Fruit fly (Drosophila melanogaster) whole organism, prepupa: ENCODE results near the gene CG13310.

Source experiments
- Blimp-1 ChIP-seq: fragments of 200-800 bp; sonication (Bioruptor generic); optimal IDR thresholded peaks from 3 replicates; lab custom pipeline; 2017; ENCODE audit warnings: missing biosample characterization, missing genetic modification characterization, mild to moderate bottlenecking, moderate library complexity, missing genetic modification reagents
- CG10631 ChIP-seq: fragments of 200-800 bp; sonication (Bioruptor generic); optimal IDR thresholded peaks from 2 replicates; lab custom pipeline; 2016; ENCODE audit warnings: missing biosample characterization, missing genetic modification characterization
- CG10669 ChIP-seq: fragments of 200-800 bp; sonication (Bioruptor generic); optimal IDR thresholded peaks from 3 replicates; lab custom pipeline; 2018; ENCODE audit warnings: missing biosample characterization, mild to moderate bottlenecking, missing genetic modification characterization, moderate library complexity
- CG11762 ChIP-seq: fragments of 200-800 bp; sonication (Bioruptor generic); optimal IDR thresholded peaks from 3 replicates; lab custom pipeline; 2016; ENCODE audit warnings: missing biosample characterization, missing genetic modification characterization; ENCODE audit not compliant: insufficient read depth
- CG15336 ChIP-seq: fragments of 200-800 bp; sonication (Bioruptor generic); IDR thresholded peaks from 2 replicates; pipeline ENCODE4 v1.3.6; 2022; ENCODE audit warnings: missing biosample characterization, missing genetic modification characterization
- CG1621 ChIP-seq: fragments of 200-800 bp; sonication (Bioruptor generic); optimal IDR thresholded peaks from 3 replicates; lab custom pipeline; 2018; ENCODE audit warnings: missing biosample characterization, mild to moderate bottlenecking, missing genetic modification characterization
- CG31627 ChIP-seq: fragments of 200-800 bp; sonication (Bioruptor generic); optimal IDR thresholded peaks from 3 replicates; lab custom pipeline; 2016; ENCODE audit warnings: missing biosample characterization, missing genetic modification characterization
- CG32006 ChIP-seq: fragments of 200-800 bp; sonication (Bioruptor generic); optimal IDR thresholded peaks from 3 replicates; lab custom pipeline; 2017; ENCODE audit warnings: missing biosample characterization, mild to moderate bottlenecking, missing genetic modification characterization
- CG34406 ChIP-seq: fragments of 200-800 bp; sonication (Bioruptor generic); optimal IDR thresholded peaks from 3 replicates; lab custom pipeline; 2016; ENCODE audit warnings: missing biosample characterization, missing genetic modification characterization
- CG3919 ChIP-seq: fragments of 200-800 bp; sonication (Bioruptor generic); optimal IDR thresholded peaks from 3 replicates; lab custom pipeline; 2016; ENCODE audit warnings: missing biosample characterization, missing genetic modification characterization
- CG4318 ChIP-seq: fragments of 200-800 bp; sonication (Bioruptor generic); optimal IDR thresholded peaks from 3 replicates; lab custom pipeline; 2017; ENCODE audit warnings: missing biosample characterization, mild to moderate bottlenecking, missing genetic modification characterization
- CG6163 ChIP-seq: fragments of 200-800 bp; sonication (Bioruptor generic); IDR thresholded peaks from 3 replicates; pipeline ENCODE4 v1.3.6; 2022; ENCODE audit warnings: missing biosample characterization, missing genetic modification characterization
- CG6276 ChIP-seq: fragments of 200-800 bp; sonication (Bioruptor generic); optimal IDR thresholded peaks from 2 replicates; lab custom pipeline; 2017; ENCODE audit warnings: missing biosample characterization, mild to moderate bottlenecking, missing genetic modification characterization
- CG6792 ChIP-seq: fragments of 200-800 bp; sonication (Bioruptor generic); optimal IDR thresholded peaks from 3 replicates; lab custom pipeline; 2016; ENCODE audit warnings: missing biosample characterization, missing genetic modification characterization
- CG6808 ChIP-seq: fragments of 200-800 bp; sonication (Bioruptor generic); optimal IDR thresholded peaks from 3 replicates; lab custom pipeline; 2017; ENCODE audit warnings: missing biosample characterization, missing genetic modification characterization, mild to moderate bottlenecking, moderate library complexity, missing genetic modification reagents
- CG6854 ChIP-seq: fragments of 200-800 bp; sonication (Bioruptor generic); optimal IDR thresholded peaks from 2 replicates; lab custom pipeline; 2017; ENCODE audit warnings: missing biosample characterization, mild to moderate bottlenecking, missing genetic modification characterization
- CG8119 ChIP-seq: fragments of 200-800 bp; sonication (Bioruptor generic); IDR thresholded peaks from 3 replicates; pipeline ENCODE4 v1.3.6; 2022; ENCODE audit warnings: missing biosample characterization, missing genetic modification characterization
- CG8319 ChIP-seq: fragments of 200-800 bp; sonication (Bioruptor generic); optimal IDR thresholded peaks from 3 replicates; lab custom pipeline; 2016; ENCODE audit warnings: missing biosample characterization, missing genetic modification characterization
- CG9139 ChIP-seq: fragments of 200-800 bp; sonication (Bioruptor generic); optimal IDR thresholded peaks from 3 replicates; lab custom pipeline; 2017; ENCODE audit warnings: missing biosample characterization, mild to moderate bottlenecking, missing genetic modification characterization
- Eip78C ChIP-seq: fragments of 200-800 bp; sonication (Bioruptor generic); peaks from one replicate; lab custom pipeline; 2016; ENCODE audit warnings: missing biosample characterization, missing genetic modification characterization
- Eip93F ChIP-seq: fragments of 200-800 bp; sonication (Bioruptor generic); optimal IDR thresholded peaks from 2 replicates; lab custom pipeline; 2016; ENCODE audit warnings: missing biosample characterization, mild to moderate bottlenecking, missing genetic modification characterization
- Ets21C ChIP-seq: fragments of 200-800 bp; sonication (Bioruptor generic); optimal IDR thresholded peaks from 3 replicates; lab custom pipeline; 2016; ENCODE audit warnings: missing biosample characterization, missing genetic modification characterization
- Ets96B ChIP-seq: fragments of 200-800 bp; optimal IDR thresholded peaks from 2 replicates; lab custom pipeline; 2019; ENCODE audit warnings: missing biosample characterization, mild to moderate bottlenecking, missing genetic modification characterization, moderate library complexity
- Gug ChIP-seq: fragments of 200-800 bp; sonication (Bioruptor generic); IDR thresholded peaks from 2 replicates; pipeline ENCODE4 v1.3.6; 2022; ENCODE audit warnings: missing biosample characterization, missing genetic modification characterization
- Hr38 ChIP-seq: sonication (Bioruptor generic); optimal IDR thresholded peaks from 2 replicates; lab custom pipeline; 2016; ENCODE audit warnings: missing biosample characterization, missing genetic modification characterization
- Hr39 ChIP-seq: fragments of 200-800 bp; sonication (Bioruptor generic); optimal IDR thresholded peaks from 2 replicates; lab custom pipeline; 2016; ENCODE audit warnings: missing biosample characterization, missing genetic modification characterization
- Hr4 ChIP-seq: fragments of 200-800 bp; sonication (Bioruptor generic); optimal IDR thresholded peaks from 3 replicates; lab custom pipeline; 2016; ENCODE audit warnings: missing biosample characterization, missing genetic modification characterization
- Lpt ChIP-seq: fragments of 200-800 bp; sonication (Bioruptor generic); optimal IDR thresholded peaks from 3 replicates; lab custom pipeline; 2016; ENCODE audit warnings: missing biosample characterization, missing genetic modification characterization
- OdsH ChIP-seq: fragments of 200-800 bp; sonication (Bioruptor generic); optimal IDR thresholded peaks from 3 replicates; lab custom pipeline; 2016; ENCODE audit warnings: missing biosample characterization, missing genetic modification characterization
- Smox ChIP-seq: fragments of 200-800 bp; sonication (Bioruptor generic); optimal IDR thresholded peaks from 3 replicates; lab custom pipeline; 2016; ENCODE audit warnings: missing biosample characterization, missing genetic modification characterization
- Sox14 ChIP-seq: fragments of 200-800 bp; sonication (Bioruptor generic); optimal IDR thresholded peaks from 3 replicates; lab custom pipeline; 2016; ENCODE audit warnings: missing biosample characterization, missing genetic modification characterization
- Sox15 ChIP-seq: fragments of 200-800 bp; sonication (Bioruptor generic); optimal IDR thresholded peaks from 3 replicates; lab custom pipeline; 2016; ENCODE audit warnings: missing biosample characterization, missing genetic modification characterization
- achi ChIP-seq: fragments of 200-800 bp; sonication (Bioruptor generic); optimal IDR thresholded peaks from 3 replicates; lab custom pipeline; 2016; ENCODE audit warnings: missing biosample characterization, missing genetic modification characterization
- cyc ChIP-seq: fragments of 200-800 bp; sonication (Bioruptor generic); optimal IDR thresholded peaks from 3 replicates; lab custom pipeline; 2016; ENCODE audit warnings: missing biosample characterization, missing genetic modification characterization
- dsx ChIP-seq: fragments of 200-800 bp; optimal IDR thresholded peaks from 3 replicates; lab custom pipeline; 2019; ENCODE audit warnings: missing biosample characterization, mild to moderate bottlenecking, missing genetic modification characterization, moderate library complexity; ENCODE audit not compliant: poor library complexity, severe bottlenecking
- esn ChIP-seq: fragments of 200-800 bp; sonication (Bioruptor generic); optimal IDR thresholded peaks from 2 replicates; lab custom pipeline; 2016; ENCODE audit warnings: missing biosample characterization, mild to moderate bottlenecking, missing genetic modification characterization, moderate library complexity
- fd59A ChIP-seq: fragments of 200-800 bp; sonication (Bioruptor generic); optimal IDR thresholded peaks from 2 replicates; lab custom pipeline; 2017; ENCODE audit warnings: missing biosample characterization, mild to moderate bottlenecking, missing genetic modification characterization, missing genetic modification reagents
- fd85E ChIP-seq: fragments of 200-800 bp; sonication (Bioruptor generic); optimal IDR thresholded peaks from 3 replicates; lab custom pipeline; 2016; ENCODE audit warnings: missing biosample characterization, missing genetic modification characterization
- fkh ChIP-seq: fragments of 200-800 bp; sonication (Bioruptor generic); optimal IDR thresholded peaks from 3 replicates; lab custom pipeline; 2017; ENCODE audit warnings: missing biosample characterization, mild to moderate bottlenecking, missing genetic modification characterization, moderate library complexity
- spab ChIP-seq: fragments of 200-800 bp; sonication (Bioruptor generic); optimal IDR thresholded peaks from 2 replicates; lab custom pipeline; 2017; ENCODE audit warnings: missing biosample characterization, mild to moderate bottlenecking, missing genetic modification characterization, missing genetic modification reagents
- svp ChIP-seq: fragments of 200-800 bp; sonication (Bioruptor generic); peaks from one replicate; lab custom pipeline; 2016; ENCODE audit warnings: missing biosample characterization, missing genetic modification characterization
- topi ChIP-seq: fragments of 200-800 bp; sonication (Bioruptor generic); optimal IDR thresholded peaks from 3 replicates; lab custom pipeline; 2016; ENCODE audit warnings: missing biosample characterization, missing genetic modification characterization
- vri ChIP-seq: fragments of 200-800 bp; sonication (Bioruptor generic); optimal IDR thresholded peaks from 3 replicates; lab custom pipeline; 2016; ENCODE audit warnings: missing biosample characterization, mild to moderate bottlenecking, missing genetic modification characterization

CG13310 gene

DNA sequence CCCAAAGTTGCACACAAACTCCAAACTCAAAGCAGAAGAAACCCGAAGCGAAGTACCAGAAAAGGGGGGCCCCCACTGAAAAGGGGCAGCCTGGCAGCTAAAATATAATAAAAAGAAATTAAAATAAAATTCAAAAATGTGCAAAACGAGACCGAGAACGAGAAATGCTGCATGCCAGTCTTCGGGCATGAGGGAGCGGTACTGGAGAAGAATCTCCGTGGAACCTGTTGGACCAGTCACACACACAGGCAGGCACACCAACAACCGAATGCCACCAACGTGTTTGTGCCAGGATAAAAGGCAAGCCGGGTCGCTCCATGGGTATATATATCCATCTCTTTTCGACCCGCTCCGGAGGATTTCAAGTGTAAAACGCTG, 24.7 kb upstream of the CG13310 start (continued):
- TF ChIP-seq CG1621 (tag; lab: Kevin White, UChicago) (peak; percentile 68), CG15336 (GFP tag; lab: Robert Waterston, UW) (peak; percentile 25; the same call in 1 of the 2 replicates)

DNA sequence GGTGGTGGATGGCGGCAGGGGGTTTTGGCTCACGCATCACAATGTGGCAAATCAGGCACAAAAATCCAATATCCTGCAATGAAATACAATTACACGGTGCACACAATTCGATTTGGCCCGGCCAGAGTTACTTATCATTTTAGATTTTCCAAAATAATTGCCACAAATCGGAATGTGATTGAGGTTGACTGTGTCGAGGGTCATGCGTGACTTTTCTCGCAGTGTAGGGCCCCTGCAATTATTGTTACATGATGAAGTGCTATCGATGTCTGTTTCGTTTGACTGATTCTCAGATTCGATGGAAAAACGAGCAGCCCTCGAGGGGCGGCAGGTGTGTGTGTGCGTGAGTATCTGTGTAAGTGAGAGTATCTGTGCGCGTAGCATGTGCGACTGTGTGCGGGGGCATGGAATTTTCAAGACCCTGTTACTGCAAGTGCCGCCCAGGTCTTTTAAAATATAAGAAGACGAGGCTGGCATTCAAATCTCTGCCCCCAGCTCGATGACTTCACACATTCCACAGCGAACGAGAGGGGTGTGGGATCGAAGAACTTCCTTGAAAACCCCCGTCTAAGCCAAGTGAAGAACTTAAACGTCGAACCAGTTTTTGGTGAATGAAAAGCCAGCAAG, 24.2 kb upstream of the CG13310 start:
- TF ChIP-seq esn (GFP tag; lab: Kevin White, UChicago) = no peak
- TF ChIP-seq CG9139 (GFP tag; lab: Kevin White, UChicago) = no peak
- TF ChIP-seq CG34406 (GFP tag; lab: Kevin White, UChicago) = no peak
- TF ChIP-seq Blimp-1 (GFP tag; lab: Kevin White, UChicago) = peak; percentile 1
- peak; percentile 33 for TF ChIP-seq Hr39 (GFP tag; lab: Kevin White, UChicago)
- TF ChIP-seq Sox15 (GFP tag; lab: Kevin White, UChicago) = no peak
- peak; percentile 12 for TF ChIP-seq CG11762
- no peak for TF ChIP-seq achi (GFP tag; lab: Kevin White, UChicago)
- peak; percentile 6 for TF ChIP-seq Eip78C
- TF ChIP-seq cyc = no peak
- TF ChIP-seq CG31627 (GFP tag; lab: Kevin White, UChicago) = peak; percentile 12
- TF ChIP-seq svp = peak; percentile 58
- peak; percentile 22 for TF ChIP-seq spab (GFP tag; lab: Kevin White, UChicago)
- TF ChIP-seq CG3919 (GFP tag; lab: Kevin White, UChicago) = peak; percentile 22
- 0 out of 3 replicates have a peak, but pooled peaks have one; percentile 7 for TF ChIP-seq CG6163 (GFP tag; lab: Robert Waterston, UW)

DNA sequence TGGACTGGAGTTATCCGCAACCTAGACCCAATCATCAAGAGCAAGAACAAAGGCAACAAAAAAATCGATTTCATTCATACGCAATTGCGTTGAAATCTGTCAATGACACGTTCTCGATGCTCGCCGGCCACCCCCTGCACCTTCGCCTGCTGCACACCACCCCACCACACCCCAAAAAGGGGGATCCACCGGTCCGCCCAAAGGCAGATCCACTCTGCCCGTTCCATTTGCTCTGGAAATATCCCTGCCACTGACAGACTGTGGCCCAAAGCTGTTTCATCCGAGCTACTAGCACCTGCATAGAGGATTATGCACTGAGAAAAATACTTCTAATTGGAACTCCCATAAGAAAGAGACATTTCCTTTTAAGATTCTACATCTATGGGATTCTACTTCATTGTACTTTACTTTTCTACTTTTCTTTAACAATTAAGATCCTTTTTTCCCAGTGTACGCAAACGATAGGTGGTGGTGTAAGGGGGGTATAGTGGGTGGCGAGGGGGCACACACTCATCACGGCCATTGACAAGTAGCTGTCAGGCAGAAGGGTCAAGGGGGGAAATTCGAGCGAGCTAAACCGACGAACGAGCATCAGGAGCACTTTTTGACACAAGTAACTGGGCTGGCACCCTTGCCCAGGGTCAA, 23.5 kb upstream of the CG13310 start:
- peak; percentile 59 for TF ChIP-seq CG9139 (GFP tag; lab: Kevin White, UChicago)
- no peak for TF ChIP-seq CG6276
- peak; percentile 76 for TF ChIP-seq Sox14
- TF ChIP-seq topi (GFP tag; lab: Kevin White, UChicago) = peak; percentile 35
- TF ChIP-seq Smox (GFP tag; lab: Kevin White, UChicago) = peak; percentile 47
- peak; percentile 71 for TF ChIP-seq CG31627 (GFP tag; lab: Kevin White, UChicago)
- peak; percentile 53; the same call in 1 of the 2 replicates for TF ChIP-seq Gug (GFP tag; lab: Robert Waterston, UW)
- peak; percentile 53 for TF ChIP-seq CG32006 (GFP tag; lab: Kevin White, UChicago)
- TF ChIP-seq CG6163 (GFP tag; lab: Robert Waterston, UW) = peak; percentile 86
- peak; percentile 48 for TF ChIP-seq cyc
- TF ChIP-seq CG6792 = peak; percentile 63
- TF ChIP-seq CG3919 (GFP tag; lab: Kevin White, UChicago) = peak; percentile 46
- TF ChIP-seq Sox15 (GFP tag; lab: Kevin White, UChicago) = peak; percentile 68
- peak; percentile 22 for TF ChIP-seq CG4318 (GFP tag; lab: Kevin White, UChicago)
- TF ChIP-seq CG8119 (GFP tag; lab: Robert Waterston, UW) = peak; percentile 60; the same call in 2 of the 3 replicates
- TF ChIP-seq CG6854 (GFP tag; lab: Kevin White, UChicago) = no peak
- TF ChIP-seq fd85E (GFP tag; lab: Kevin White, UChicago) = no peak
- peak; percentile 69 for TF ChIP-seq dsx (GFP tag; lab: Kevin White, UChicago)
- TF ChIP-seq CG6808 (GFP tag; lab: Kevin White, UChicago) = peak; percentile 78
- peak; percentile 39; the same call in 1 of the 2 replicates for TF ChIP-seq CG15336 (GFP tag; lab: Robert Waterston, UW)
- no peak for TF ChIP-seq Eip93F (GFP tag; lab: Kevin White, UChicago)
- TF ChIP-seq vri (GFP tag; lab: Kevin White, UChicago) = no peak
- peak; percentile 78 for TF ChIP-seq Ets96B (tag; lab: Kevin White, UChicago)
- peak; percentile 63 for TF ChIP-seq spab (GFP tag; lab: Kevin White, UChicago)
- TF ChIP-seq CG11762 = no peak
- peak; percentile 11 for TF ChIP-seq Lpt
- peak; percentile 73 for TF ChIP-seq Hr39 (GFP tag; lab: Kevin White, UChicago)
- TF ChIP-seq Hr4 (GFP tag; lab: Kevin White, UChicago) = peak; percentile 41
- TF ChIP-seq fd59A (GFP tag; lab: Kevin White, UChicago) = peak; percentile 84
- no peak for TF ChIP-seq Blimp-1 (GFP tag; lab: Kevin White, UChicago)
- TF ChIP-seq CG8319 (GFP tag; lab: Kevin White, UChicago) = peak; percentile 30
- peak; percentile 61 for TF ChIP-seq CG10669 (GFP tag; lab: Kevin White, UChicago)
- TF ChIP-seq Hr38 (GFP tag; lab: Kevin White, UChicago) = no peak
- no peak for TF ChIP-seq Ets21C
- peak; percentile 81 for TF ChIP-seq OdsH
- TF ChIP-seq fkh (GFP tag; lab: Kevin White, UChicago) = no peak
- TF ChIP-seq achi (GFP tag; lab: Kevin White, UChicago) = peak; percentile 75
- peak; percentile 66 for TF ChIP-seq CG10631 (GFP tag; lab: Kevin White, UChicago)
- TF ChIP-seq CG1621 (tag; lab: Kevin White, UChicago) = peak; percentile 84
